Worm (Caenorhabditis elegans) whole organism, dauer: ENCODE results near the gene lsd-1.

ENCODE experiments used
- unc-62 ChIP-seq: sonication (generic microtip); optimal IDR thresholded peaks from 2 replicates; lab custom pipeline; 2017; ENCODE audit warnings: missing biosample characterization, missing genetic modification reagents, missing genetic modification characterization

lsd-1 gene

ce11 chrX:11948184-11948894 is at the start of gene lsd-1:
TSS of gene lsd-1 (plus strand) at chrX:11948844.
- no peak for TF ChIP-seq unc-62 (GFP tag; lab: Kevin White, UChicago)

- no peak for TF ChIP-seq unc-62 (GFP tag; lab: Kevin White, UChicago)
Observed at ce11 chrX:11899031-11899430, 49.6 kb upstream of the lsd-1 start.

ce11 chrX:11902661-11903060 is 46.0 kb upstream of the lsd-1 start, which contains the start of gene Y62H9A.10:
TSS of gene Y62H9A.10 (minus strand) at chrX:11902761.
- no peak for TF ChIP-seq unc-62 (GFP tag; lab: Kevin White, UChicago)

ce11 chrX:11906626-11907025 is 42.0 kb upstream of the lsd-1 start:
- no peak for TF ChIP-seq unc-62 (GFP tag; lab: Kevin White, UChicago)

ce11 chrX:11907263-11907662 is 41.4 kb upstream of the lsd-1 start, which contains the start of gene Y62H9A.11:
TSS of gene Y62H9A.11 (minus strand) at chrX:11907363.
- no peak for TF ChIP-seq unc-62 (GFP tag; lab: Kevin White, UChicago)

ce11 chrX:11908226-11908625 is 40.4 kb upstream of the lsd-1 start:
- TF ChIP-seq unc-62 (GFP tag; lab: Kevin White, UChicago) = no peak

- TF ChIP-seq unc-62 (GFP tag; lab: Kevin White, UChicago) = no peak
Observed at ce11 chrX:11909168-11909567, 39.5 kb upstream of the lsd-1 start.

- no peak for TF ChIP-seq unc-62 (GFP tag; lab: Kevin White, UChicago)
Observed at ce11 chrX:11910046-11910445, 38.6 kb upstream of the lsd-1 start, which contains the start of gene Y62H9A.15. TSS of gene Y62H9A.15 (minus strand) at chrX:11910145.

ce11 chrX:11913824-11914223 is 34.8 kb upstream of the lsd-1 start, which contains the start of gene Y62H9A.12:
TSS of gene Y62H9A.12 (plus strand) at chrX:11914124.
- TF ChIP-seq unc-62 (GFP tag; lab: Kevin White, UChicago) = no peak

ce11 chrX:11916705-11917104 is 31.9 kb upstream of the lsd-1 start, which contains the start of gene Y62H9A.13:
TSS of gene Y62H9A.13 (plus strand) at chrX:11917005.
- no peak for TF ChIP-seq unc-62 (GFP tag; lab: Kevin White, UChicago)

ce11 chrX:11917994-11918393 is 30.6 kb upstream of the lsd-1 start, which contains the start of gene Y62H9A.16:
TSS of gene Y62H9A.16 (plus strand) at chrX:11918294.
- TF ChIP-seq unc-62 (GFP tag; lab: Kevin White, UChicago) = no peak

ce11 chrX:11920723-11921283 is 27.8 kb upstream of the lsd-1 start, which contains the start of gene Y62H9A.14:
TSS of gene Y62H9A.14 (plus strand) at chrX:11921233.
- TF ChIP-seq unc-62 (GFP tag; lab: Kevin White, UChicago) = no peak

- no peak for TF ChIP-seq unc-62 (GFP tag; lab: Kevin White, UChicago)
Observed at ce11 chrX:11924158-11924557, 24.5 kb upstream of the lsd-1 start, which contains the start of gene F55G7.1. TSS of gene F55G7.1 (plus strand) at chrX:11924433.

- no peak for TF ChIP-seq unc-62 (GFP tag; lab: Kevin White, UChicago)
Observed at ce11 chrX:11925243-11925642, 23.4 kb upstream of the lsd-1 start.

ce11 chrX:11927585-11927984 is 21.1 kb upstream of the lsd-1 start, which contains the start of gene F55G7.4:
TSS of gene F55G7.4 (plus strand) at chrX:11927885.
- TF ChIP-seq unc-62 (GFP tag; lab: Kevin White, UChicago) = no peak

- TF ChIP-seq unc-62 (GFP tag; lab: Kevin White, UChicago) = no peak
Observed at ce11 chrX:11931559-11931958, 17.1 kb upstream of the lsd-1 start, which contains the start of gene dot-1.4. TSS of gene dot-1.4 (minus strand) at chrX:11931659.
